Fruit fly (Drosophila melanogaster) whole organism, larva: Measurements from ENCODE around the gene ppk17.

ENCODE experiments used
- noc ChIP-seq: fragments of 200-800 bp; sonication (Bioruptor generic); optimal IDR thresholded peaks from 3 replicates; lab custom pipeline; 2019; ENCODE audit warnings: missing biosample characterization, mild to moderate bottlenecking, missing genetic modification characterization, moderate library complexity

ppk17 gene

DNA sequence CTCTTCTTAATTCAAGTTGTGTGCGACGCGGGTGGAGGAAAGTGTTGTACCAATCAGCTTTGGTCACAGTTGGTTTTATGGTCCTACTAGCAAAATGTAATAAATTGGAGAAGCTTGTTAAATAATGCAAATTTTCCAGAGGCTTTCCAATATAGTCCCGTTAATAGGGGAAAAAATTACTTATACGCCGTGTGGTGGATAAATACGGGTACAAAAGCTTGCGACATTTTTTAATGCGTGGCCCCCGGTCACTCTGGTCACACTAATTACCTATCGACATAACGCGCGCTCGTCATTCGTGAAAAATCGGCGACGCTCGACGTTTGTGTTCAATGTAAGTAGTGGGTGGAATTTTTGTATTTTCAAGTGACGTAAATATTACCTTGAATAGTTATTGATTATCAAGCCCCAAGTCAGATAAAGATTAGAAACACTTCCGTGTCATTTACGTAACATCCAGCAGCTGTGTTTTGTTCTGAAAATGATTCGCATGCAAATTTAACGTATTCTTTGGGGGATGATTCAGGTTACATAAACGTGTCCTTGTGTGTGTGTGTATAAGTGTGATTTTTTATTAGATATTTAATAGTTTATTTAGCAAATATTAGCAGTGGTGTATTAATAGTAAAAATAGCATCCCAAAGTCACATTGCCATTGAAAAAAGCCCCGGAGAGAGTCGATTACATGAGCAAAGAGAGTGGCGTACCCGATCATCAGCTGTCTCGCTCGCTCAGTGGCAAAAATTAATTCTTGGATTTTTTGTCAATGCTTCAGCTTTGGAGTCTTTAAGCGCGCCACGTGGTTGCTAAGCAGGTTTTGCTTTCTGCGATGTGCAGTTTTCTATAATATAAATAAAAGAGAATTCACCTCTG, 40.5 kb downstream of the ppk17 start, which contains the start of gene Cyt-c-p:
TSS of gene Cyt-c-p (plus strand) at position 290 of the 873 bp plus-strand sequence.
- TF ChIP-seq noc (tag; lab: Kevin White, UChicago): peak; percentile 49

DNA sequence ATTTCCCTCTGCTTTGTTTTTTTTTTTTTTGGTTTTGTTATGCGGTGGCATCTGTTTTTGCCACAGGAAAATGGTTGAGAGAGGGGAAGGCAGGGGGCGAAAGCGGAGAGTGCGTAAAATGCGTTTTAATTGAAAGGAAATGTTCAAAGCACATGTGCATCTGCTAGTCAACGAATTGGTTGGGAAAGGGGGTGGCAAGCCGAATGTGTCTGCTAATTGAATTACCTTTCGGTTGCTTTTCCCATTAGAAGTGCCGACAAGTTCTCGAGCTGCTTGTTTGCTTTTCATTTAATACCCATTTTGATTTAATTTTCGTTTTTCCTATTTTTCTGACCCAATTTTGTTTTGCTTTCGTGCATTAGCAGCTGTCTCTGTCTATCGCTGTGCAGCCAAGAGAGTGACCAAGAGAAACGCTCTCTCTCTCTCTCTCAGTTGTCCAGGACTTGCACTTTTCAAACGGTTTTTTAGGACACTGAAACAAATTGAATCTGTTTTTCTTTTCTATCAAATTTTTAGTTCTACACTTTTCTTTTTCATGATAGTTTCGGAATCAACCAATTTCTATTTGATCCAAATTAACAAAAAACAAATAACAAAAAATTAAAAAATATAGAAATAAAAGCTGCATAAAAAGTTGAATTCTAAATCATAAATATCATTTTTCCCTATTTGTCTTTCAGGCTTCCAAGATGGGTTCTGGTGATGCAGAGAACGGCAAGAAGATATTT, 41.7 kb downstream of the ppk17 start:
- no peak for TF ChIP-seq noc (tag; lab: Kevin White, UChicago)

DNA sequence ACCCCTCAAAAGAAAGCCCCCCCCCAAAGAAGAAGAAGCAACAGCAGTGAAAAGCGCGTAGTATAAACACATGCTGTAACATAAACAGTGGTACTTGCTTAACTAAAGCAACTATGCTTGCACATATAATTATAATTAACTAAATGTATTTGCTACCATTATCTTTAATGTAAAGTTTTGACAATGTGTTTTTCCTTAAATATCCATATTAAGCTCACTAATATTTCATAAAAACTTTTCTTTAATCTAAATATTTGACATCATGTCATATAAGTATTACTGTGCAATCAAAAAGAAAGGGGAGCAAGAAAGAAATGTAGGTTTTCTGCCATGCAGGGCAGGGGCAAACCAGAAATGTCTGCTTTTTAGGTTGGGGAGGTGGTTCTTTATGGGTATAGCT, 43.6 kb downstream of the ppk17 start:
- no peak for TF ChIP-seq noc (tag; lab: Kevin White, UChicago)

DNA sequence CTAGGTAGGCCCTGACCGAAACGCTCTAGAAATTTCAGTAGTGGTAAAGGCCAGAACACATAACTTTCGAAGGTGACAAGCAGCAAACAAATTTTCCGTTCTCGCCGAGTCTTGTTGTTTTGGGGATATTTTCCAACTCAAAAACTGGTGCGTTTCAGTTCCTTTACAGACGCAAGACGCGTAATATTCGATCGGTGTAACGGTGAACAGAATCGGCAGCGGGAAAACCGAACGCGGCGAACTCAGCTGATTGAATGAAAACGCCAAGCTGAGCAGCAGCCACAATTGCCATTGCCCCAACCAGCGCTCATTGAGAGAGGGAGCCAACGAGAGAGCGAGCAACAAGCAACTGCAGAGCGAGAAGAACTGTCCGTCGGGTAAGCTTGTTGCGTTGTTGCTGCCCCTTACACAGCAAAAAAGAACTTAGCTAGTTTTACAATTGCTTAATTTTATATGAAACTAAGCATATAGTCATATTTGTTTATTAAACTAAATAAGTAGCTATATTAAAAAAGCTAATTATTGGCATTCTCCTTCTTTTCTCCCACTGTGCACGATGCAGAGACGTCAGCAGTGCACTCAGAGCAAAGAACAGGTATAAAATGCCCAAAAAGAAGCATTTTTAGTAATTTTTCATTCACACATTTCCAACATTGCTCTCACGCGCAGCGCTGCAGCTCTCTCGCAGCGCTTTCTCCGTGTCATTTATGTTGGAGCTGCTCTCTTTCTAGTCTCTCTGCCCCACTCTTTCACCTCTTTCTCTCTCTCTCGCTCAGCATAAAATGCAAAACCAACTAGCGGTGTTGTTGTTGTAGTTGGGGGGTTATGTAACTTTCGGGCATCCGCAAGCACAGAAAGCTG, 44.3 kb downstream of the ppk17 start, which contains the start of the genes Cyt-c-d and CG31808:
TSS of gene Cyt-c-d (plus strand) at position 51 of the 861 bp plus-strand sequence.
TSS of gene CG31808 (minus strand) at position 355 of the 861 bp plus-strand sequence.
- TF ChIP-seq noc (tag; lab: Kevin White, UChicago): peak; percentile 83

DNA sequence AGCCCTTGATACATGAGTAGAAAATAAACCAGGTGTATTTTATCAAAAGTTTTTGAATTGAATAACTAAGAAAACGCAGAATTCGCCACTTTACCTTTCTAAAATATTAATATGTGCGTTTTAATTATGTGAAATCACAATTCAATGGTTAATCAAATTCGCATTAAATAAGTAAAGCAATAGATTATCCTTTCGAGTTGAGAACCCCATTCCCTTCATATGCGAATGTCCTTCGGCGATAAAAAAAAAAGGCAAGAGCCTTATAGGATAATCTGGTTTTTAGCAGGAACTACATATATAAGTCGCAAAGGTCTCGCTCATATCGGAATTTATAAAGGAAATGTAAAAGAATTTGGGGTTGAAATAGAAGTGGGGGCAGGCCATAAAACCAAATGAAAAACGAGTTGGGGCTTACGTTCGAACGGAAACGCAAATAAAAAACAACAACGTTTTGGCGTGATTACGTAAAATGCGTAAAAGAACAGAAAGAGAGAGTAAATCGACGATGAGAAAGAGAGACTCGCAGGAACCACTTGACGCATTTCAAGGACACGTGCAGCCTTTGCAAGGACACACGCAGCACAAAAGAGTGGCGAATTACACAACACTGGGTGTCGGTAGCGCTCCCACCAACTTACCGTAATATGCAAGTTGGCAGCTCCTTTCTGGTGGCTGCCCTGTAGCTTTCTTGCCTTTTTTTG, 45.1 kb downstream of the ppk17 start:
- no peak for TF ChIP-seq noc (tag; lab: Kevin White, UChicago)

DNA sequence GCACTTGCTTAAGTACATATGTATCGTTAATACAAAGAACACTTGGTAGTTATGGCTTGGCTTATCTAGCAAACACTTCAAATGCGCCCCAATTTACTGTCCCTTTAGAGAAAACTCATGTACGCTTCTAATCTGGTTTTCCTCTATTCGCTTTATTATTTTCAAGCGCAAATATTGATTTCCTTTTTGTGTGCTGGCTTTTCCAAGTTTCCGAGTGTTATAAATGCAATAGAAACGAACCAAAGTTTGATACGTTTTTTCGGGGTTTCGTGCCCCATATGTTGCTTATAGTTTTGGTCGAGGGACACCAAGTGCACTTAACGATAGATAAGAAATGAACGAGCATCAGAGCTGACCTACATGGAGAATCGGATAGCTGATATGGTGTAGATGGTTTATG, 46.4 kb downstream of the ppk17 start:
- no peak for TF ChIP-seq noc (tag; lab: Kevin White, UChicago)

DNA sequence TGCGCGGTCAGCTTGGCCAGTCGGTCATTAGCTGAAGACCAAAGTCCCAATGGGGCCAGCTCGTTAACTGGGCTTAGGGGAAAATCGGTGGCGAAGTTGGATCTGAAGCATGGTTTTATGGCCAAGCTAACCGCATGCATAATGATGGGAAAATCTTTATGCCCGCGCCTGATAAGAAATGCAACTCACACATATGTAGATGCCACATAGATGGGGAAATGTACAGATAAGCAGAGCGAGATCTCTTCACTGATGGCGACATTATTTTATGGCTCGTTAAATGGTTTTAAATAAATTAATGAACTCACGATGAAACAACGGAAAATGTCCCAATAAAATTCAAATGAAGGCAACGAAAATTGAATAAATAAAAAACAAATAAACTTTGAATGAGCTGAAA, 48.5 kb downstream of the ppk17 start:
- TF ChIP-seq noc (tag; lab: Kevin White, UChicago): no peak

DNA sequence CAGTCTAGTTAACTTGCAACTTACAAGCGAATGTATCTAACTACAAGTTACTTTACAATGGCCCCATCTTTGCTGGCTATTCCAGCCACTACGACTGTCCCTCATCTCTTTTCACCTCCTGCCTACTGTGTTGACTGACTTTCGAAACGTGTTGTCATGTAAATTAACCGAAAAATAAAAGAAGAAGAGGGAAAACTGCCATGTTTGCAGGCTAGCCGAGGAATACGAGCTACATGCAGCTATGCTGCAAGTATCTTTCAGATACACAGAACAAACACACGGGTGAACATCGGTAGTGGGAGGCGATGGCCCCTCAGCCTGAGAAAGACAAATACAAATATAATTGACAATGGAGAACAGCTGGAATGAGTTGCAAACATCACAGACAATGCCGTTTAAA, 49.7 kb downstream of the ppk17 start:
- no peak for TF ChIP-seq noc (tag; lab: Kevin White, UChicago)

DNA sequence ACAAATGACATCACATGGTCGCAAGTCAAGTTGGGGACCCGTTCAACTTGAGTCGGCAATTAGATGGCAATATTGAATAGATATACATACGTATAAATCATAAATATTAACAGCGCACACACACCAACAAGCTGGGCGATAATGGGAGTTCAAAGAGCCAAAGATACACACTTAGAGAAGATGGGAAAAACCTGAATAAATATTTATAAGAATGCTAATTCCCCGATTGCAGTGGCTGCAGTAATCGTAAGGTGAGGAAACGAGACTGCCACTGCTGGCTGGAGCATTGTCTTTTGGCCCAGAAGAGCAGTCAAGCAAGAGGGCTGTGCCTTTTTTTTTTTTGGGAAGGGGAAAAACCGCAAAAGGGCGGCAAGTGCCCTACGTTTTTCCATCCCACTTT, 50.1 kb downstream of the ppk17 start:
- TF ChIP-seq noc (tag; lab: Kevin White, UChicago): no peak

DNA sequence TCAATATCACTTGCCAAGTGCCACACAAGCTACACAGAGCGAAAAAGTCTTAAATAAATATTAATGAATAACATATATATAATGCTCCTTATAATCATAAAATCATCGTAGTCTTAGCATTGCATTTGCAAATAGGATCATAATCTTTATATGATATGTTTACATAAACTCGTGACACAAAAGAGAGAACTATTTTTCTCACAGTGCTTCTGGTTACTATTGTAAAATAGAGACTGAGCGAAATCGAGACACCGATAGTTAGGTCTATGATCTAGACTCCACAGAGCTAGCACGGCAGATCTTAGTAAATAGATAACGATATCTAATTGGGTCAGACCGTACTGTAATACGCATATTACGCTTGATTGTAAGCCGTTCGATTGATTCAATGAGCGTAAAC, 50.7 kb downstream of the ppk17 start:
- no peak for TF ChIP-seq noc (tag; lab: Kevin White, UChicago)
